Fruit fly (Drosophila melanogaster): ENCODE results near the gene CG4287.

The CG4287 gene

dm6 chr3R:15972979-15973486 lies 9.4 kb upstream of the CG4287 start, which contains the start of gene Hel89B (continued):
- TF ChIP-seq cato (GFP tag; optimal IDR thresholded peaks at IDR 0.05; ENCODE audit: borderline replicate concordance) (peak; percentile 46), CG17385 (GFP tag; optimal IDR thresholded peaks at IDR 0.05) (no peak), Dfd (GFP tag; optimal IDR thresholded peaks at IDR 0.05) (peak in 1 of 2 experiments; percentile 96), ssp (GFP tag; IDR thresholded peaks at IDR 0.05) (no peak), CG1233 (GFP tag; optimal IDR thresholded peaks at IDR 0.05) (no peak), Tbp (GFP tag; optimal IDR thresholded peaks at IDR 0.05) (peak; percentile 81), Jarid2 (GFP tag; optimal IDR thresholded peaks at IDR 0.05) (peak; percentile 62), CG12659 (GFP tag; optimal IDR thresholded peaks at IDR 0.05) (peak; percentile 84), CG10959 (GFP tag; IDR thresholded peaks at IDR 0.05) (no peak), lbe (GFP tag; optimal IDR thresholded peaks at IDR 0.05) (no peak), Bgb (GFP tag; IDR thresholded peaks at IDR 0.05; ENCODE audit: partially characterized antibody) (no peak), HLH3B (GFP tag; IDR thresholded peaks at IDR 0.05) (no peak), fd102C (GFP tag; optimal IDR thresholded peaks at IDR 0.05) (no peak), CG7357 (GFP tag; IDR thresholded peaks at IDR 0.05) (peak; percentile 100), CG30020 (tag; optimal IDR thresholded peaks at IDR 0.05) (peak; percentile 96), dpn (GFP tag; optimal IDR thresholded peaks at IDR 0.05) (peak; percentile 66 to 67), Sox102F (GFP tag; optimal IDR thresholded peaks at IDR 0.05) (peak; percentile 67), lov (optimal IDR thresholded peaks at IDR 0.05) (no peak), lov (GFP tag; IDR thresholded peaks at IDR 0.05) (no peak), aop (GFP tag; IDR thresholded peaks at IDR 0.05) (no peak), CG12104 (GFP tag; optimal IDR thresholded peaks at IDR 0.05) (no peak), sima (GFP tag; optimal IDR thresholded peaks at IDR 0.05) (peak; percentile 20), Rx (GFP tag; IDR thresholded peaks at IDR 0.05) (no peak), CG30403 (GFP tag; optimal IDR thresholded peaks at IDR 0.05) (peak; percentile 79), slbo (GFP tag; IDR thresholded peaks at IDR 0.05) (no peak), dmrt99B (tag; optimal IDR thresholded peaks at IDR 0.05) (peak; percentile 51), Dll (GFP tag; IDR thresholded peaks at IDR 0.05; ENCODE audit: partially characterized antibody) (no peak), CG16863 (GFP tag; optimal IDR thresholded peaks at IDR 0.05) (peak; percentile 18), CG13894 (tag; optimal IDR thresholded peaks at IDR 0.05) (peak; percentile 52), CG4617 (GFP tag; optimal IDR thresholded peaks at IDR 0.05; ENCODE audit: borderline replicate concordance) (no peak), Optix (GFP tag; IDR thresholded peaks at IDR 0.05) (no peak), chinmo (GFP tag; IDR thresholded peaks at IDR 0.05; ENCODE audit: partially characterized antibody) (no peak), CG11093 (GFP tag; IDR thresholded peaks at IDR 0.05) (no peak; the same call in 2 of the 3 replicates), Gug (GFP tag; IDR thresholded peaks at IDR 0.05) (0 out of 4 replicates have a peak, but pooled peaks have one; percentile 13), CG2875 (GFP tag; optimal IDR thresholded peaks at IDR 0.05) (no peak), HLHmδ (GFP tag; optimal IDR thresholded peaks at IDR 0.05) (peak; percentile 80), CG31365 (tag; optimal IDR thresholded peaks at IDR 0.05) (no peak), Ets65A (GFP tag) (peak; percentile 94), Myb (GFP tag; optimal IDR thresholded peaks at IDR 0.05) (peak; percentile 54), CG13123 (GFP tag; optimal IDR thresholded peaks at IDR 0.05) (peak; percentile 41), tin (GFP tag; optimal IDR thresholded peaks at IDR 0.05) (peak; percentile 63), Sox100B (GFP tag; optimal IDR thresholded peaks at IDR 0.05) (no peak), tll (GFP tag; optimal IDR thresholded peaks at IDR 0.05) (peak in 1 of 2 experiments; percentile 10), Doc2 (GFP tag; IDR thresholded peaks at IDR 0.05) (no peak), CG42726 (GFP tag; IDR thresholded peaks at IDR 0.05; ENCODE audit: partially characterized antibody) (no peak), trem (tag; optimal IDR thresholded peaks at IDR 0.05) (peak; percentile 89), Sry-β (GFP tag; optimal IDR thresholded peaks at IDR 0.05) (peak; percentile 45), Lhr (GFP tag; optimal IDR thresholded peaks at IDR 0.05) (peak; percentile 84), Lim3 (GFP tag; IDR thresholded peaks at IDR 0.05) (no peak), pita (GFP tag; optimal IDR thresholded peaks at IDR 0.05) (no peak)
